Worm (Caenorhabditis elegans): Measurements from ENCODE around the gene mks-2.

DNA sequence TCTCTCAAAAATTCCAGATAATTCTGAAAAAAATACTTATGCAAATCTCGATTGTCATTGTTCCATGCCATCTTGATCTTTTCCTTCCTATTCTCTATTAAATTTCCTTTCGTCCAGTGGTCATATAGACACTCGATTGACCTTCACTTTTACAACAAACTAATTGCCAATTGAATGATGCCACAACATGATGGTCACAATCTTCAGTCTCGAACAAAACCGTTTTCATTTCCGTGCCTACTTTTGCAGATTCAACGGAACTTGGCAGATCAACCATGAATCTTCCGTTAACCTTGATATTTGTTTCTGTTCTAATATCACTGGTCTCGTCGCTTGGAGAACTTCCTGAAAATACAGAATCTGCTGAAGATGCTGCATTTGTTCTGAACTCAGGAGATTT, 45.8 kb downstream of the mks-2 start, which contains the start of gene F40H3.2:
- TF ChIP-seq dmd-4 (tag; optimal IDR thresholded peaks at IDR 0.05) (no peak), nhr-237 (tag; optimal IDR thresholded peaks at IDR 0.05) (no peak), nhr-77 (tag; optimal IDR thresholded peaks at IDR 0.05) (no peak)
